Fruit fly (Drosophila melanogaster): ENCODE results near the gene CG14926.

CG14926 gene

dm6 chr2L:11323917-11324316 is 19.2 kb downstream of the CG14926 start (continued):
- no peak for TF ChIP-seq TFAM (GFP tag; optimal IDR thresholded peaks at IDR 0.05)
- no peak for TF ChIP-seq aop (GFP tag; IDR thresholded peaks at IDR 0.05)
- TF ChIP-seq CG14667 (GFP tag; IDR thresholded peaks at IDR 0.05), result no peak; the same call in 1 of the 2 replicates
- TF ChIP-seq scrt (GFP tag; optimal IDR thresholded peaks at IDR 0.05), result no peak
- TF ChIP-seq CG3847 (GFP tag; IDR thresholded peaks at IDR 0.05), result peak; percentile 24; the same call in 1 of the 2 replicates
- peak; percentile 28 for TF ChIP-seq trh (GFP tag; optimal IDR thresholded peaks at IDR 0.05)
- peak; percentile 57; the same call in 1 of the 2 replicates for TF ChIP-seq Rx (GFP tag; IDR thresholded peaks at IDR 0.05)
- TF ChIP-seq gro (GFP tag; optimal IDR thresholded peaks at IDR 0.05), result no peak
- TF ChIP-seq CG4360 (GFP tag; IDR thresholded peaks at IDR 0.05), result no peak
- TF ChIP-seq ind (GFP tag; optimal IDR thresholded peaks at IDR 0.05), result peak; percentile 36
- peak; percentile 61 for TF ChIP-seq CG14441 (GFP tag; IDR thresholded peaks at IDR 0.05)
- TF ChIP-seq CG1647 (GFP tag; optimal IDR thresholded peaks at IDR 0.05), result peak; percentile 27
- peak; percentile 79 for TF ChIP-seq corto (GFP tag; optimal IDR thresholded peaks at IDR 0.05)
- TF ChIP-seq CG7271 (tag; optimal IDR thresholded peaks at IDR 0.05), result no peak
- no peak for TF ChIP-seq CG11723 (GFP tag; optimal IDR thresholded peaks at IDR 0.05)
- TF ChIP-seq lov (optimal IDR thresholded peaks at IDR 0.05), result no peak
- no peak for TF ChIP-seq lov (GFP tag; IDR thresholded peaks at IDR 0.05)
- no peak for TF ChIP-seq Stat92E (GFP tag; optimal IDR thresholded peaks at IDR 0.05)
- peak; percentile 13 for TF ChIP-seq CrebB (tag; optimal IDR thresholded peaks at IDR 0.05)
- peak; percentile 72 for TF ChIP-seq CG11696 (GFP tag; IDR thresholded peaks at IDR 0.05)
- no peak for TF ChIP-seq CG12104 (GFP tag; optimal IDR thresholded peaks at IDR 0.05)
- TF ChIP-seq CG10654 (GFP tag; optimal IDR thresholded peaks at IDR 0.05), result peak; percentile 13
- TF ChIP-seq schlank (tag; optimal IDR thresholded peaks at IDR 0.05), result no peak
- no peak for TF ChIP-seq ap (GFP tag; IDR thresholded peaks at IDR 0.05)
- TF ChIP-seq zf30C (GFP tag; optimal IDR thresholded peaks at IDR 0.05), result no peak
- peak; percentile 79 to 94 for TF ChIP-seq bsh (GFP tag; optimal IDR thresholded peaks at IDR 0.05)
- no peak for TF ChIP-seq CG31365 (tag; optimal IDR thresholded peaks at IDR 0.05)
- peak; percentile 67 to 69 for TF ChIP-seq chif (GFP tag; optimal IDR thresholded peaks at IDR 0.05)
- TF ChIP-seq nerfin-2 (GFP tag; IDR thresholded peaks at IDR 0.05; ENCODE audit: partially characterized antibody), result no peak
- no peak for TF ChIP-seq sens-2 (GFP tag; IDR thresholded peaks at IDR 0.05)
- TF ChIP-seq ftz-f1 (GFP tag; optimal IDR thresholded peaks at IDR 0.05), result no peak
- no peak for TF ChIP-seq yki (optimal IDR thresholded peaks at IDR 0.05)
- no peak for TF ChIP-seq rib (GFP tag; IDR thresholded peaks at IDR 0.05)
- TF ChIP-seq gce (GFP tag; IDR thresholded peaks at IDR 0.05), result peak; percentile 66; the same call in 2 of the 3 replicates
- no peak for TF ChIP-seq hbn (GFP tag; IDR thresholded peaks at IDR 0.05; ENCODE audit: partially characterized antibody)
- no peak for TF ChIP-seq CG8281 (tag; optimal IDR thresholded peaks at IDR 0.05)
- peak; percentile 42 for TF ChIP-seq Asciz (GFP tag; optimal IDR thresholded peaks at IDR 0.05)
- TF ChIP-seq Sin3A (optimal IDR thresholded peaks at IDR 0.05), result no peak
- no peak for TF ChIP-seq CG3838 (GFP tag; optimal IDR thresholded peaks at IDR 0.05)
- peak; percentile 70 for TF ChIP-seq phol (tag; optimal IDR thresholded peaks at IDR 0.05)
- TF ChIP-seq Lhr (GFP tag; optimal IDR thresholded peaks at IDR 0.05), result no peak

dm6 chr2L:11322800-11323199 is 20.3 kb downstream of the CG14926 start:
- peak; percentile 55 for TF ChIP-seq abd-A (tag; optimal IDR thresholded peaks at IDR 0.05)
- 0 out of 3 replicates have a peak, but pooled peaks have one; percentile 24 for TF ChIP-seq z (GFP tag; IDR thresholded peaks at IDR 0.05)
- no peak for TF ChIP-seq sqz (GFP tag; optimal IDR thresholded peaks at IDR 0.05)
- peak; percentile 49 for TF ChIP-seq gsb-n (tag; optimal IDR thresholded peaks at IDR 0.05)
- peak; percentile 1 for TF ChIP-seq kni (GFP tag; optimal IDR thresholded peaks at IDR 0.05)
- TF ChIP-seq prd (optimal IDR thresholded peaks at IDR 0.05), result no peak
- TF ChIP-seq prd (GFP tag; IDR thresholded peaks at IDR 0.05), result 0 out of 3 replicates have a peak, but pooled peaks have one; percentile 14
- TF ChIP-seq pnt (GFP tag; optimal IDR thresholded peaks at IDR 0.05), result no peak
- TF ChIP-seq oc (tag; optimal IDR thresholded peaks at IDR 0.05), result peak; percentile 60
